Fruit fly (Drosophila melanogaster) Kc167 (cell line): Measurements from ENCODE around the gene Pfdn5.

Experiments
- Myc ChIP-seq: fragments of >200 bp; optimal IDR thresholded peaks from 2 replicates; lab custom pipeline; 2017; ENCODE audit warnings: missing external identifiers
- Sin3A ChIP-seq: fragments of >200 bp; optimal IDR thresholded peaks from 2 replicates; lab custom pipeline; 2018; ENCODE audit warnings: missing external identifiers
- h ChIP-seq: fragments of >200 bp; optimal IDR thresholded peaks from 3 replicates; lab custom pipeline; 2018; ENCODE audit warnings: missing external identifiers
- psq ChIP-seq: fragments of >200 bp; optimal IDR thresholded peaks from 2 replicates; lab custom pipeline; 2017; ENCODE audit warnings: missing external identifiers
- ttk ChIP-seq: sonication (Bioruptor generic); optimal IDR thresholded peaks from 2 replicates; lab custom pipeline; 2017; ENCODE audit warnings: missing external identifiers

DNA sequence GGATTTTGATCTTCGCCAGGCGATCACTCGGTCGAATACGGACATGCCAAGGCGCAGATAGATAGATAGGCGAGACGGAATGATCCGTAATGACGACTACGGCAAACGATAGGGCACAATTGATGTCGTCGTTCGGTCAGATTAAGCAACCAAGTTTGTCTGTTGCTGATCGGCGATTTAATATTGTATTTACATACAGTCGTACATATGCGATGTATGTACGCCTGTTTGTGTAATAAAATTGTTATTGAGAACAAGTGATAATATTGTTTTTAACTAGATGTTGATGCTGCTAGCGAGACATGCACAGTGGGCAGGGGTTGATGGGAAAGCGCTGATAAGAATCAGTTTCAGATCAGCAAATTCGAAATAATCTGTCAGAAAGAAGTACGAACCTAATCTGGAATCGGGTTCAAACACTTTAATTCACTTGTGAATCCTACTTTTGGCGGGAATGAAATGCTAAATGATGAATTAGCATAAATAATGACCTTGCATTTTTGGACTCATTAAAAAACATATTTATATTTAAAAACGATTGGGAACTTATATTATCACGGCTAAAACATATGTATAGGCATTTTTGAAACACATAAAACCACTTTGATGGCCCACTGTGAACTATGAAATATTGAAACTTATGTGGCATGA is 31.4 kb upstream of the Pfdn5 start:
- no peak for TF ChIP-seq Sin3A
- no peak for TF ChIP-seq ttk
- TF ChIP-seq h: no peak
- no peak for TF ChIP-seq Myc
- TF ChIP-seq psq (lab: Kevin White, UChicago): no peak
